In the genomic region with DNA sequence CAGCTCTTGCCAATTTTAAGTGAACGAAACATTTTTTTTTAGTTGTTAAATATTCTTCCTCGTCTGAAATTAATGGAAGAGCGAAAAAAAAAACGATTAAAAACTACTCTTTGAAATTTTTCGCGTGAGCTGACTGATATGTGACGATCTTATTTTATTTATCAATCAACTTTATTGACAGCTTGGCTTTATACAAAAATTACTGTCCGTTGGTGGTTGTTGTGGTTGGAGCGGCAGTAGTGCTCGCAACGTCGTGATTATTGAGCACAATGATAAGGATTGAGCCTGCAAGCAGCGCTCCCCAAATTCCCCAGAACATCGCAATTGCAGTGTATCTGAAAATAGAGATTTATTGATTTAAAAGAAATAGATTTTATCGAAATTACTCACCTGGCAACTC, we compare ENCODE assay signal across 3 worm cellular contexts.
TF ChIP-seq lines count a peak whose summit lies in the region.

No protein-coding gene starts in this region.

TF ChIP-seq in whole organism, L3 larva, 47 proteins besides CTCF, POLR2A, EP300 and RAD21:
- no peak for TF ChIP-seq mml-1 (tag; optimal IDR thresholded peaks at IDR 0.05; lab: Kevin White, UChicago)
- TF ChIP-seq elt-2 (tag; optimal IDR thresholded peaks at IDR 0.05; lab: Kevin White, UChicago): peak; percentile 38

TF ChIP-seq in whole organism, L4 larva, 104 proteins besides CTCF, POLR2A, EP300 and RAD21:
- TF ChIP-seq dve-1 (tag; optimal IDR thresholded peaks at IDR 0.05; lab: Kevin White, UChicago; ENCODE audit: insufficient read depth) (peak; percentile 39), sdz-12 (GFP tag; optimal IDR thresholded peaks at IDR 0.05; lab: Kevin White, UChicago) (peak; percentile 17), dmd-6 (GFP tag; IDR thresholded peaks at IDR 0.05; lab: Robert Waterston, UW) (peak; percentile 65; the same call in 1 of the 2 replicates), zip-2 (tag; optimal IDR thresholded peaks at IDR 0.05; lab: Kevin White, UChicago) (no peak), dmd-9 (GFP tag; IDR thresholded peaks at IDR 0.05; lab: Robert Waterston, UW) (no peak), daf-16 (GFP tag; optimal IDR thresholded peaks at IDR 0.05; lab: Kevin White, UChicago) (no peak), daf-16 (tag; optimal IDR thresholded peaks at IDR 0.05; lab: Kevin White, UChicago) (peak; percentile 81), arid-1 (GFP tag; conservative IDR thresholded peaks at IDR 0.05; lab: Robert Waterston, UW) (0 out of 2 replicates have a peak, but pooled peaks have one; percentile 8), lin-38 (GFP tag; IDR thresholded peaks at IDR 0.05; lab: Robert Waterston, UW) (peak; percentile 11; the same call in 1 of the 2 replicates)

TF ChIP-seq in whole organism, young adult, 124 proteins besides CTCF, POLR2A, EP300 and RAD21:
- no peak for TF ChIP-seq rpc-1 (optimal IDR thresholded peaks at IDR 0.05; lab: Kevin White, UChicago)
- no peak for TF ChIP-seq rpc-1 (tag; optimal IDR thresholded peaks at IDR 0.05; lab: Kevin White, UChicago)
- no peak for TF ChIP-seq ZK185.1 (tag; optimal IDR thresholded peaks at IDR 0.05; lab: Kevin White, UChicago; ENCODE audit: poor library complexity, severe bottlenecking)
- no peak for TF ChIP-seq mel-28 (tag; optimal IDR thresholded peaks at IDR 0.05; lab: Kevin White, UChicago; ENCODE audit: borderline replicate concordance)
- no peak for TF ChIP-seq ceh-91 (GFP tag; IDR thresholded peaks at IDR 0.05; lab: Robert Waterston, UW)
- TF ChIP-seq nhr-80 (tag; optimal IDR thresholded peaks at IDR 0.05; lab: Kevin White, UChicago): peak; percentile 36
TF ChIP-seq in whole organism, young adult: peak in this region for 1.
